Fruit fly (Drosophila melanogaster) whole organism, adult: ENCODE data around the gene Amnionless.

Experiments
- CG11617 ChIP-seq: fragments of 200-800 bp; sonication (Bioruptor generic); optimal IDR thresholded peaks from 2 replicates; lab custom pipeline; 2017; ENCODE audit warnings: mild to moderate bottlenecking, missing biosample characterization, missing genetic modification reagents, missing genetic modification characterization
- CG12768 ChIP-seq: fragments of 200-800 bp; sonication (Bioruptor generic); optimal IDR thresholded peaks from 2 replicates; lab custom pipeline; 2017; ENCODE audit warnings: missing biosample characterization, missing genetic modification characterization, mild to moderate bottlenecking, moderate library complexity, missing genetic modification reagents
- CG14711 ChIP-seq: fragments of 200-800 bp; sonication (Bioruptor generic); optimal IDR thresholded peaks from 2 replicates; lab custom pipeline; 2018; ENCODE audit warnings: missing biosample characterization, mild to moderate bottlenecking, missing genetic modification characterization, moderate library complexity
- CG1620 ChIP-seq: fragments of 200-800 bp; sonication (Bioruptor generic); optimal IDR thresholded peaks from 2 replicates; lab custom pipeline; 2016; ENCODE audit warnings: missing biosample characterization, missing genetic modification characterization
- CG33017 ChIP-seq: fragments of 200-800 bp; sonication (Bioruptor generic); optimal IDR thresholded peaks from 2 replicates; lab custom pipeline; 2018; ENCODE audit warnings: missing biosample characterization, mild to moderate bottlenecking, missing genetic modification characterization, moderate library complexity
- CG5204 ChIP-seq: fragments of 200-800 bp; sonication (Bioruptor generic); optimal IDR thresholded peaks from 2 replicates; lab custom pipeline; 2016; ENCODE audit warnings: missing biosample characterization, missing genetic modification characterization
- CG7045 ChIP-seq: fragments of 200-800 bp; sonication (Bioruptor generic); optimal IDR thresholded peaks from 2 replicates; lab custom pipeline; 2017; ENCODE audit warnings: missing biosample characterization, mild to moderate bottlenecking, missing genetic modification characterization
- CG7101 ChIP-seq: fragments of 200-800 bp; sonication (Bioruptor generic); optimal IDR thresholded peaks from 2 replicates; lab custom pipeline; 2018; ENCODE audit warnings: missing biosample characterization, mild to moderate bottlenecking, missing genetic modification characterization, moderate library complexity
- Clk ChIP-seq: fragments of 200-800 bp; sonication (Bioruptor generic); optimal IDR thresholded peaks from 2 replicates; lab custom pipeline; 2017; ENCODE audit warnings: missing biosample characterization, missing genetic modification characterization
- Crg-1 ChIP-seq: fragments of 200-800 bp; sonication (Bioruptor generic); optimal IDR thresholded peaks from 2 replicates; lab custom pipeline; 2016; ENCODE audit warnings: missing biosample characterization, missing genetic modification characterization
- Hr96 ChIP-seq: fragments of 200-800 bp; sonication (Bioruptor generic); optimal IDR thresholded peaks from 2 replicates; lab custom pipeline; 2016; ENCODE audit warnings: missing biosample characterization, missing genetic modification characterization
- Mnt ChIP-seq: fragments of 200-800 bp; sonication (Bioruptor generic); optimal IDR thresholded peaks from 2 replicates; lab custom pipeline; 2016; ENCODE audit warnings: missing biosample characterization, mild to moderate bottlenecking, missing genetic modification characterization
- bab1 ChIP-seq: fragments of 200-800 bp; sonication (Bioruptor generic); optimal IDR thresholded peaks from 3 replicates; lab custom pipeline; 2019; ENCODE audit warnings: missing biosample characterization, mild to moderate bottlenecking, missing genetic modification characterization, moderate library complexity
- cic ChIP-seq: fragments of 200-800 bp; sonication (Bioruptor generic); optimal IDR thresholded peaks from 2 replicates; lab custom pipeline; 2017; ENCODE audit warnings: missing biosample characterization, mild to moderate bottlenecking, missing genetic modification characterization, moderate library complexity
- cnc ChIP-seq, 2 experiments: fragments of >200 bp; optimal IDR thresholded peaks; 2 replicates each; lab custom pipeline; 2017
- kay ChIP-seq: fragments of 200-800 bp; sonication (Bioruptor generic); peaks from one replicate; lab custom pipeline; 2016; ENCODE audit warnings: missing biosample characterization, missing genetic modification characterization, borderline replicate concordance
- ovo ChIP-seq: fragments of 200-800 bp; sonication (Bioruptor generic); optimal IDR thresholded peaks from 2 replicates; lab custom pipeline; 2016; ENCODE audit warnings: missing biosample characterization, missing genetic modification characterization
- pad ChIP-seq: fragments of 200-800 bp; sonication (Bioruptor generic); optimal IDR thresholded peaks from 3 replicates; lab custom pipeline; 2017; ENCODE audit warnings: missing biosample characterization, missing genetic modification characterization, mild to moderate bottlenecking, moderate library complexity, missing genetic modification reagents
- tj ChIP-seq: fragments of 200-800 bp; sonication (Bioruptor generic); optimal IDR thresholded peaks from 3 replicates; lab custom pipeline; 2017; ENCODE audit warnings: missing biosample characterization, mild to moderate bottlenecking, missing genetic modification characterization, moderate library complexity
- toe ChIP-seq: fragments of 200-800 bp; sonication (Bioruptor generic); optimal IDR thresholded peaks from 2 replicates; lab custom pipeline; 2016; ENCODE audit warnings: missing biosample characterization, missing genetic modification characterization

The Amnionless gene

DNA sequence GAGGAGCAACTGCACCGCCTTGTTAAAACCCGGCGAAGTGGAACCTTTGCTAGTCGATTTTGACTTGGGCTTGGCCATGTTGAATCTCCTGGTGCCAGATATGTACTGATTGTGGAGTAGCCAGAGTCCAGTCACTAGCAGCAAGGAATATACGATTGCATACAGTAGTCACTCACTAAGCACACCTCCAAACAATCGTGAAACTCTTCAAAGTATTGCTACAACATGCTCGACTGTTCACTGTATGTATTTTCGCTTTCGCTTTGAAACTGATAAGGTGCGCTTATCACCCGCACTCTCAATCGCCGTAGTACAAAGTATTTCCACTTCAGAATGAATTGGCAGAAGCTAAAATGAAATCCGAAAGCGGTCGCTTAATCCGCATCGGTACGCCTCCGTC is 2.5 kb downstream of the Amnionless start:
- TF ChIP-seq CG11617 (GFP tag; lab: Kevin White, UChicago) (peak; percentile 76), CG33017 (tag; lab: Kevin White, UChicago) (peak; percentile 88), CG14711 (tag; lab: Kevin White, UChicago) (peak; percentile 60), toe (GFP tag; lab: Kevin White, UChicago) (no peak), cnc (optimal IDR thresholded peaks at IDR 0.05; lab: Kevin White, UChicago) (no peak), bab1 (GFP tag; lab: Kevin White, UChicago) (no peak), tj (GFP tag; lab: Kevin White, UChicago) (peak; percentile 47), kay (GFP tag; lab: Kevin White, UChicago) (no peak), Crg-1 (GFP tag; lab: Kevin White, UChicago) (peak; percentile 51), ovo (GFP tag; lab: Kevin White, UChicago) (peak; percentile 40), CG7045 (GFP tag; lab: Kevin White, UChicago) (peak; percentile 76), CG7101 (tag; lab: Kevin White, UChicago) (peak; percentile 85), pad (GFP tag; lab: Kevin White, UChicago) (peak; percentile 64), CG12768 (GFP tag; lab: Kevin White, UChicago) (peak; percentile 90), Hr96 (GFP tag; lab: Kevin White, UChicago) (no peak), Clk (GFP tag; lab: Kevin White, UChicago) (peak; percentile 65), CG5204 (no peak), CG1620 (GFP tag; lab: Kevin White, UChicago) (peak; percentile 52), Mnt (peak; percentile 83), cic (GFP tag; lab: Kevin White, UChicago) (peak; percentile 98)

DNA sequence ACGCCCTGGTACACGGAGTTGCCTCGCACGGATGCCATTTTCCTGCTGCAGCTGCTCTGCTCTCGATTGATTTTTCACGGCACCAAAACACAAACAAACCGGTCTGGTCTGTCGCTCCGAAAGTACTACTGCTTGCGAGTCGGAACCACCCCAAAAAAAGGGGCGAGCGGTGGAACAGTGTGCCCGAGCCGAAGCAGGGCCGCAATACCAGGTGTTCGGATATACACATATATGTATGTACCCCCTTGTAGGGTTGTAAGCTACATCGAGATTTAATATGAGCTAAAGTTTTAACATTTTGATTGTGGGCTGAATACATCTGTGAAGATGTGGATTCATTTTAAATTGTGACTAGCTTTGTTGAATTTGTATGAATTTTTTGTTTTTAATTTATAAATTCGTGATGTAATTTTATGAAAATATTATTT is 3.3 kb downstream of the Amnionless start:
- peak; percentile 51 for TF ChIP-seq CG12768 (GFP tag; lab: Kevin White, UChicago)
- TF ChIP-seq pad (GFP tag; lab: Kevin White, UChicago): peak; percentile 49
- no peak for TF ChIP-seq tj (GFP tag; lab: Kevin White, UChicago)
- no peak for TF ChIP-seq CG5204
- no peak for TF ChIP-seq kay (GFP tag; lab: Kevin White, UChicago)
- peak; percentile 62 for TF ChIP-seq CG33017 (tag; lab: Kevin White, UChicago)
- peak; percentile 90 for TF ChIP-seq CG14711 (tag; lab: Kevin White, UChicago)
- peak; percentile 23 for TF ChIP-seq CG7045 (GFP tag; lab: Kevin White, UChicago)
- TF ChIP-seq bab1 (GFP tag; lab: Kevin White, UChicago): peak; percentile 39
- TF ChIP-seq CG7101 (tag; lab: Kevin White, UChicago): peak; percentile 57

- TF ChIP-seq pad (GFP tag; lab: Kevin White, UChicago) (peak; percentile 19), kay (GFP tag; lab: Kevin White, UChicago) (no peak), Mnt (peak; percentile 27), CG5204 (no peak), Hr96 (GFP tag; lab: Kevin White, UChicago) (no peak), Clk (GFP tag; lab: Kevin White, UChicago) (no peak), cic (GFP tag; lab: Kevin White, UChicago) (peak; percentile 25), ovo (GFP tag; lab: Kevin White, UChicago) (peak; percentile 46), CG14711 (tag; lab: Kevin White, UChicago) (no peak), toe (GFP tag; lab: Kevin White, UChicago) (no peak), CG12768 (GFP tag; lab: Kevin White, UChicago) (peak; percentile 78), Crg-1 (GFP tag; lab: Kevin White, UChicago) (peak; percentile 50), tj (GFP tag; lab: Kevin White, UChicago) (peak; percentile 36), CG7045 (GFP tag; lab: Kevin White, UChicago) (no peak), cnc (optimal IDR thresholded peaks at IDR 0.05; lab: Kevin White, UChicago) (no peak), bab1 (GFP tag; lab: Kevin White, UChicago) (peak; percentile 88), CG11617 (GFP tag; lab: Kevin White, UChicago) (peak; percentile 60), CG7101 (tag; lab: Kevin White, UChicago) (peak; percentile 36), CG33017 (tag; lab: Kevin White, UChicago) (peak; percentile 9), CG1620 (GFP tag; lab: Kevin White, UChicago) (no peak)
Observed at dm6 chr2L:283071-283482, 5.9 kb downstream of the Amnionless start, which contains the start of gene CG11601. Gene CG11601 (minus strand): TSS chr2L:283269.

dm6 chr2L:278134-278533 is 10.8 kb downstream of the Amnionless start, which contains the start of gene CG17078:
Gene CG17078 (minus strand): TSS chr2L:278234.
- TF ChIP-seq ovo (GFP tag; lab: Kevin White, UChicago) (no peak), CG11617 (GFP tag; lab: Kevin White, UChicago) (no peak), CG33017 (tag; lab: Kevin White, UChicago) (no peak), Mnt (no peak), CG7101 (tag; lab: Kevin White, UChicago) (no peak), tj (GFP tag; lab: Kevin White, UChicago) (no peak), Crg-1 (GFP tag; lab: Kevin White, UChicago) (no peak), kay (GFP tag; lab: Kevin White, UChicago) (no peak)

- TF ChIP-seq bab1 (GFP tag; lab: Kevin White, UChicago) (peak; percentile 33), CG5204 (no peak), CG1620 (GFP tag; lab: Kevin White, UChicago) (peak; percentile 25), ovo (GFP tag; lab: Kevin White, UChicago) (no peak), cnc (optimal IDR thresholded peaks at IDR 0.05; lab: Kevin White, UChicago) (no peak), CG14711 (tag; lab: Kevin White, UChicago) (peak; percentile 17), Hr96 (GFP tag; lab: Kevin White, UChicago) (no peak), Mnt (peak; percentile 75), CG7045 (GFP tag; lab: Kevin White, UChicago) (no peak), Clk (GFP tag; lab: Kevin White, UChicago) (no peak), pad (GFP tag; lab: Kevin White, UChicago) (no peak), CG33017 (tag; lab: Kevin White, UChicago) (no peak), toe (GFP tag; lab: Kevin White, UChicago) (no peak), tj (GFP tag; lab: Kevin White, UChicago) (peak; percentile 21), Crg-1 (GFP tag; lab: Kevin White, UChicago) (peak; percentile 1)
Observed at dm6 chr2L:277122-277671, 11.7 kb downstream of the Amnionless start, which contains the start of gene smo. Gene smo (plus strand): TSS chr2L:277582.
